Worm (Caenorhabditis elegans) whole organism, late embryonic: Measurements from ENCODE around the gene F37C4.4.
A peak's percentile ranks its signal among the peaks of the same experiment; 100 is the strongest.

Source experiments
- C08G9.2 ChIP-seq: sonication (generic microtip); optimal IDR thresholded peaks from 2 replicates; lab custom pipeline; 2016; ENCODE audit warnings: mild to moderate bottlenecking, missing genetic modification characterization, moderate library complexity, missing compliant biosample characterization
- C38D4.7 ChIP-seq: fragments of 200-800 bp; sonication (Bioruptor generic); optimal IDR thresholded peaks from 2 replicates; lab custom pipeline; 2018; ENCODE audit warnings: mild to moderate bottlenecking, missing genetic modification characterization, moderate library complexity, missing compliant biosample characterization
- K02D7.2 ChIP-seq: sonication (generic microtip); optimal IDR thresholded peaks from 2 replicates; lab custom pipeline; 2017; ENCODE audit warnings: mild to moderate bottlenecking, missing genetic modification characterization, missing compliant biosample characterization
- K09A11.1 ChIP-seq: sonication (generic microtip); optimal IDR thresholded peaks from 2 replicates; lab custom pipeline; 2017; ENCODE audit warnings: antibody characterized with exemption, mild to moderate bottlenecking, missing genetic modification characterization, missing compliant biosample characterization; ENCODE audit not compliant: insufficient read depth
- T23F11.4 ChIP-seq: fragments of 200-800 bp; sonication (Bioruptor generic); optimal IDR thresholded peaks from 2 replicates; lab custom pipeline; 2018; ENCODE audit warnings: mild to moderate bottlenecking, missing genetic modification characterization, missing compliant biosample characterization
- Y22D7AL.16 ChIP-seq: sonication (generic microtip); optimal IDR thresholded peaks from 2 replicates; lab custom pipeline; 2016; ENCODE audit warnings: missing genetic modification characterization, missing compliant biosample characterization
- ahr-1 ChIP-seq: sonication (generic microtip); optimal IDR thresholded peaks from 2 replicates; lab custom pipeline; 2016; ENCODE audit warnings: missing genetic modification characterization, missing compliant biosample characterization
- ama-1 ChIP-seq: fragments of 150-350 bp; optimal IDR thresholded peaks from 2 replicates; lab custom pipeline; 2014
- ceh-19 ChIP-seq: fragments of 200-800 bp; sonication (Bioruptor generic); optimal IDR thresholded peaks from 2 replicates; lab custom pipeline; 2018; ENCODE audit warnings: mild to moderate bottlenecking, missing genetic modification characterization, missing compliant biosample characterization
- ceh-2 ChIP-seq: sonication (generic microtip); optimal IDR thresholded peaks from 2 replicates; lab custom pipeline; 2016; ENCODE audit warnings: missing genotype, missing genetic modification characterization, missing compliant biosample characterization
- ceh-22 ChIP-seq: sonication (generic microtip); optimal IDR thresholded peaks from 2 replicates; lab custom pipeline; 2017; ENCODE audit warnings: missing biosample characterization, missing genetic modification characterization
- ceh-30 ChIP-seq: fragments of 150-350 bp; optimal IDR thresholded peaks from 2 replicates; lab custom pipeline; 2014; ENCODE audit warnings: missing biosample characterization, missing genetic modification characterization
- ceh-31 ChIP-seq: sonication (generic microtip); optimal IDR thresholded peaks from 2 replicates; lab custom pipeline; 2016; ENCODE audit warnings: missing genetic modification characterization, missing compliant biosample characterization
- ceh-34 ChIP-seq: sonication (generic microtip); optimal IDR thresholded peaks from 2 replicates; lab custom pipeline; 2016; ENCODE audit warnings: mild to moderate bottlenecking, missing genetic modification characterization, missing compliant biosample characterization
- ceh-9 ChIP-seq: sonication (generic microtip); optimal IDR thresholded peaks from 2 replicates; lab custom pipeline; 2016; ENCODE audit warnings: mild to moderate bottlenecking, missing genetic modification characterization, inconsistent platforms, missing compliant biosample characterization
- che-1 ChIP-seq: sonication (generic microtip); optimal IDR thresholded peaks from 2 replicates; lab custom pipeline; 2016; ENCODE audit warnings: mild to moderate bottlenecking, missing genetic modification characterization, missing compliant biosample characterization
- dmd-4 ChIP-seq: sonication (generic microtip); optimal IDR thresholded peaks from 2 replicates; lab custom pipeline; 2016; ENCODE audit warnings: borderline replicate concordance, missing genetic modification characterization, missing compliant biosample characterization
- dve-1 ChIP-seq: sonication (generic microtip); optimal IDR thresholded peaks from 2 replicates; lab custom pipeline; 2017; ENCODE audit warnings: antibody characterized with exemption, mild to moderate bottlenecking, missing genetic modification characterization, missing compliant biosample characterization
- elt-2 ChIP-seq: sonication (generic microtip); optimal IDR thresholded peaks from 2 replicates; lab custom pipeline; 2016; ENCODE audit warnings: missing genetic modification reagents, missing genetic modification characterization, missing compliant biosample characterization
- eyg-1 ChIP-seq: sonication (generic microtip); optimal IDR thresholded peaks from 2 replicates; lab custom pipeline; 2016; ENCODE audit warnings: missing genotype, missing genetic modification characterization, missing compliant biosample characterization
- fax-1 ChIP-seq: sonication (generic microtip); optimal IDR thresholded peaks from 2 replicates; lab custom pipeline; 2016; ENCODE audit warnings: missing genotype, missing genetic modification characterization, missing compliant biosample characterization
- gmeb-2 ChIP-seq: sonication (generic microtip); optimal IDR thresholded peaks from 2 replicates; lab custom pipeline; 2016; ENCODE audit warnings: missing genetic modification characterization, inconsistent platforms, missing compliant biosample characterization
- hlh-13 ChIP-seq: fragments of 200-800 bp; sonication (Bioruptor generic); optimal IDR thresholded peaks from 2 replicates; lab custom pipeline; 2018; ENCODE audit warnings: mild to moderate bottlenecking, missing genetic modification characterization, missing compliant biosample characterization
- hlh-15 ChIP-seq: sonication (generic microtip); optimal IDR thresholded peaks from 2 replicates; lab custom pipeline; 2016; ENCODE audit warnings: missing genetic modification characterization, missing compliant biosample characterization
- hlh-30 ChIP-seq: sonication (generic microtip); optimal IDR thresholded peaks from 2 replicates; lab custom pipeline; 2017; ENCODE audit warnings: antibody characterized with exemption, missing genetic modification characterization, missing compliant biosample characterization; ENCODE audit not compliant: insufficient read depth
- hlh-8 ChIP-seq: sonication (generic microtip); optimal IDR thresholded peaks from 2 replicates; lab custom pipeline; 2016; ENCODE audit warnings: missing genotype, missing genetic modification characterization, missing compliant biosample characterization
- lim-6 ChIP-seq: sonication (generic microtip); optimal IDR thresholded peaks from 2 replicates; lab custom pipeline; 2016; ENCODE audit warnings: missing genetic modification characterization, missing compliant biosample characterization
- lin-11 ChIP-seq: fragments of 200-800 bp; sonication (Bioruptor generic); optimal IDR thresholded peaks from 2 replicates; lab custom pipeline; 2018; ENCODE audit warnings: mild to moderate bottlenecking, missing genetic modification characterization, missing compliant biosample characterization
- madf-2 ChIP-seq: sonication (generic microtip); optimal IDR thresholded peaks from 2 replicates; lab custom pipeline; 2017; ENCODE audit warnings: missing genetic modification characterization, missing compliant biosample characterization
- mec-3 ChIP-seq: sonication (generic microtip); optimal IDR thresholded peaks from 2 replicates; lab custom pipeline; 2016; ENCODE audit warnings: borderline replicate concordance, missing genetic modification characterization, missing compliant biosample characterization
- nfya-1 ChIP-seq: sonication (generic microtip); optimal IDR thresholded peaks from 2 replicates; lab custom pipeline; 2017; ENCODE audit warnings: missing genetic modification characterization, mild to moderate bottlenecking, missing compliant biosample characterization, antibody characterized with exemption, moderate library complexity
- nhr-11 ChIP-seq: fragments of 150-350 bp; optimal IDR thresholded peaks from 2 replicates; lab custom pipeline; 2014; ENCODE audit warnings: missing biosample characterization, missing genetic modification characterization
- nhr-232 ChIP-seq: sonication (generic microtip); optimal IDR thresholded peaks from 2 replicates; lab custom pipeline; 2016; ENCODE audit warnings: missing genetic modification characterization, missing compliant biosample characterization
- npax-4 ChIP-seq: sonication (generic microtip); optimal IDR thresholded peaks from 2 replicates; lab custom pipeline; 2016; ENCODE audit warnings: missing genetic modification characterization, missing compliant biosample characterization
- odd-2 ChIP-seq: sonication (generic microtip); optimal IDR thresholded peaks from 2 replicates; lab custom pipeline; 2017; ENCODE audit warnings: antibody characterized with exemption, mild to moderate bottlenecking, missing genetic modification characterization, missing compliant biosample characterization
- pag-3 ChIP-seq: sonication (generic microtip); optimal IDR thresholded peaks from 2 replicates; lab custom pipeline; 2016; ENCODE audit warnings: missing compliant biosample characterization, missing genetic modification characterization, borderline replicate concordance
- pax-1 ChIP-seq: fragments of 150-350 bp; optimal IDR thresholded peaks from 2 replicates; lab custom pipeline; 2014; ENCODE audit warnings: missing biosample characterization, missing genetic modification characterization
- pha-2 ChIP-seq: sonication (generic microtip); optimal IDR thresholded peaks from 2 replicates; lab custom pipeline; 2017; ENCODE audit warnings: mild to moderate bottlenecking, missing genetic modification characterization, missing compliant biosample characterization
- pha-4 ChIP-seq: fragments of 150-350 bp; optimal IDR thresholded peaks from 2 replicates; lab custom pipeline; 2018; ENCODE audit warnings: missing biosample characterization, missing genetic modification reagents, missing genetic modification characterization
- pqm-1 ChIP-seq: sonication (generic microtip); optimal IDR thresholded peaks from 2 replicates; lab custom pipeline; 2016; ENCODE audit warnings: missing genetic modification characterization, missing compliant biosample characterization
- pros-1 ChIP-seq: fragments of 150-350 bp; optimal IDR thresholded peaks from 2 replicates; lab custom pipeline; 2014; ENCODE audit warnings: missing biosample characterization, missing genetic modification reagents, missing genetic modification characterization
- ref-2 ChIP-seq: sonication (generic microtip); optimal IDR thresholded peaks from 2 replicates; lab custom pipeline; 2016; ENCODE audit warnings: missing genetic modification characterization, missing compliant biosample characterization
- rnt-1 ChIP-seq: sonication (generic microtip); optimal IDR thresholded peaks from 2 replicates; lab custom pipeline; 2016; ENCODE audit warnings: missing genetic modification characterization, missing compliant biosample characterization
- sox-2 ChIP-seq: fragments of 200-800 bp; sonication (Bioruptor generic); IDR thresholded peaks from 2 replicates; pipeline ENCODE4 v1.3.6; 2022; ENCODE audit warnings: missing genetic modification reagents, missing genetic modification characterization, missing compliant biosample characterization
- sox-4 ChIP-seq: sonication (generic microtip); optimal IDR thresholded peaks from 2 replicates; lab custom pipeline; 2017; ENCODE audit warnings: mild to moderate bottlenecking, missing genetic modification characterization, inconsistent platforms, missing compliant biosample characterization
- syd-9 ChIP-seq: sonication (generic microtip); optimal IDR thresholded peaks from 2 replicates; lab custom pipeline; 2016; ENCODE audit warnings: mild to moderate bottlenecking, missing genetic modification characterization, moderate library complexity, missing compliant biosample characterization
- tbx-2 ChIP-seq: sonication (generic microtip); optimal IDR thresholded peaks from 2 replicates; lab custom pipeline; 2016; ENCODE audit warnings: missing genetic modification characterization, missing compliant biosample characterization
- unc-3 ChIP-seq, 2 experiments: fragments of 200-800 bp in 1 of 2; sonication (Bioruptor generic) in 1 of 2; sonication (generic microtip) in 1 of 2; conservative IDR thresholded peaks in 1 of 2; optimal IDR thresholded peaks in 1 of 2; 2 replicates each; pipeline versions ENCODE4 v1.3.6 to Lab custom; 2016 to 2022; ENCODE audit warnings: missing compliant biosample characterization in 2 of 2, missing genetic modification characterization in 2 of 2, missing genetic modification reagents in 1 of 2
- unc-42 ChIP-seq: sonication (generic microtip); optimal IDR thresholded peaks from 2 replicates; lab custom pipeline; 2016; ENCODE audit warnings: missing genotype, missing genetic modification characterization, missing compliant biosample characterization
- unc-55 ChIP-seq: sonication (generic microtip); optimal IDR thresholded peaks from 2 replicates; lab custom pipeline; 2017; ENCODE audit warnings: missing biosample characterization, missing genetic modification reagents, missing genetic modification characterization
- unc-86 ChIP-seq: sonication (generic microtip); optimal IDR thresholded peaks from 2 replicates; lab custom pipeline; 2016; ENCODE audit warnings: missing genetic modification characterization, missing compliant biosample characterization
- zip-5 ChIP-seq: sonication (generic microtip); optimal IDR thresholded peaks from 2 replicates; lab custom pipeline; 2016; ENCODE audit warnings: missing genetic modification characterization, missing compliant biosample characterization
- ztf-16 ChIP-seq: sonication (generic microtip); optimal IDR thresholded peaks from 2 replicates; lab custom pipeline; 2017; ENCODE audit warnings: missing genetic modification characterization, missing compliant biosample characterization

F37C4.4 gene

ce11 chrIV:3824720-3825119 lies 42.4 kb upstream of the F37C4.4 start:
- TF ChIP-seq odd-2 (no peak), nhr-11 (no peak), unc-86 (tag; lab: Kevin White, UChicago) (no peak), ztf-16 (no peak), che-1 (tag; lab: Kevin White, UChicago) (no peak), unc-42 (tag; lab: Kevin White, UChicago) (peak; percentile 93), K02D7.2 (no peak), hlh-13 (GFP tag; lab: Kevin White, UChicago) (no peak), pqm-1 (tag; lab: Kevin White, UChicago) (no peak), ref-2 (tag; lab: Kevin White, UChicago) (peak; percentile 58), pha-2 (tag; lab: Kevin White, UChicago) (no peak), Y22D7AL.16 (no peak), pax-1 (tag; lab: Kevin White, UChicago) (no peak), ceh-30 (tag; lab: Kevin White, UChicago) (no peak), lin-11 (no peak), zip-5 (tag; lab: Kevin White, UChicago) (no peak), hlh-15 (tag; lab: Kevin White, UChicago) (no peak), nhr-232 (tag; lab: Kevin White, UChicago) (no peak), syd-9 (no peak), elt-2 (tag; lab: Kevin White, UChicago) (peak; percentile 11), hlh-30 (tag; lab: Kevin White, UChicago) (peak; percentile 85), sox-2 (GFP tag; lab: Robert Waterston, UW) (no peak), npax-4 (no peak), madf-2 (tag; lab: Kevin White, UChicago) (no peak), rnt-1 (tag; lab: Kevin White, UChicago) (no peak), dmd-4 (no peak), unc-3 (GFP tag; conservative IDR thresholded peaks at IDR 0.05; lab: Robert Waterston, UW) (no peak), unc-3 (tag; optimal IDR thresholded peaks at IDR 0.05; lab: Kevin White, UChicago) (no peak), gmeb-2 (tag; lab: Kevin White, UChicago) (no peak), mec-3 (tag; lab: Kevin White, UChicago) (no peak), ceh-2 (no peak), unc-55 (GFP tag; lab: Kevin White, UChicago) (peak; percentile 62), C08G9.2 (tag; lab: Kevin White, UChicago) (no peak), eyg-1 (no peak), lim-6 (tag; lab: Kevin White, UChicago) (no peak), ceh-31 (peak; percentile 63), sox-4 (tag; lab: Kevin White, UChicago) (no peak), ceh-9 (tag; lab: Kevin White, UChicago) (no peak), ceh-19 (GFP tag; lab: Kevin White, UChicago) (no peak), pha-4 (tag; lab: Kevin White, UChicago) (no peak), pag-3 (tag; lab: Kevin White, UChicago) (no peak), ceh-34 (tag; lab: Kevin White, UChicago) (peak; percentile 54), hlh-8 (peak; percentile 48), tbx-2 (tag; lab: Kevin White, UChicago) (peak; percentile 67), ceh-22 (tag; lab: Kevin White, UChicago) (no peak), dve-1 (tag; lab: Kevin White, UChicago) (no peak), ama-1 (no peak), nfya-1 (tag; lab: Kevin White, UChicago) (peak; percentile 78), ahr-1 (no peak), K09A11.1 (tag; lab: Kevin White, UChicago) (no peak), C38D4.7 (GFP tag; lab: Kevin White, UChicago) (no peak), T23F11.4 (no peak), fax-1 (tag; lab: Kevin White, UChicago) (no peak), pros-1 (tag; lab: Kevin White, UChicago) (no peak)
